Worm (Caenorhabditis elegans): ENCODE data around the gene ubc-15.

DNA sequence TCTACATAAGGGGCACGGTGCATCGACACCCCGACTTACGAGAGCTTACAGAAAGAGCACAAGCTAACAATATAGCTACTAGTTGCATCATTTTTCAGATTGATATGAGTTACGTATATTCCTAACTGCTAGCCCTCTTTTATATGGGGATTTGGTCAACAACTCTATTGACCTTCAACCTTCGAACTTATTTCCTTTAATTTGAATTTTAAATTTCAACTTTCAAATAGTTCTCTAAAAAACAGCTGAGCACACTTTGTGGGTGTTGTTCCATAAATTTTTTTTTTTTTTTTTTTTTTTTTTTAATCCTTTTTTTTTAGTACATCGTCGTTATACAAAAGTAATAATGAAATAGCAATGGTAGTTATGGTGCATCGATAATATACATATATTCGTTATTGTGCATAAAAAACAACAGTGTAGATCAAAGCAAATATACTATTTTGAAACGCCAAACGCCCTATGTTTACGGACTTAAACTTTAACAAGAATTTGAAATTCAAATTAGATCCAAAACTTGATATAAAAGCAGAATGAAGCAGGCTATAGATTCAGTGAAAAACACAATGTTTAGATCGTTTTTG lies 46.8 kb downstream of the ubc-15 start, which contains the start of the genes Y110A2AL.9 and Y110A2AL.3:
- TF ChIP-seq fkh-6 (tag; optimal IDR thresholded peaks at IDR 0.05) (no peak), ama-1 (optimal IDR thresholded peaks at IDR 0.05) (no peak), fkh-10 (GFP tag; optimal IDR thresholded peaks at IDR 0.05) (no peak), elt-2 (tag; optimal IDR thresholded peaks at IDR 0.05) (no peak), ceh-6 (GFP tag; optimal IDR thresholded peaks at IDR 0.05) (no peak), dve-1 (tag; optimal IDR thresholded peaks at IDR 0.05) (no peak), C38D4.7 (GFP tag; optimal IDR thresholded peaks at IDR 0.05) (no peak), gmeb-2 (tag; optimal IDR thresholded peaks at IDR 0.05) (no peak), ceh-9 (tag; optimal IDR thresholded peaks at IDR 0.05) (no peak)
